ENCODE assay signal across 1 fruit fly cellular context in the genomic region with DNA sequence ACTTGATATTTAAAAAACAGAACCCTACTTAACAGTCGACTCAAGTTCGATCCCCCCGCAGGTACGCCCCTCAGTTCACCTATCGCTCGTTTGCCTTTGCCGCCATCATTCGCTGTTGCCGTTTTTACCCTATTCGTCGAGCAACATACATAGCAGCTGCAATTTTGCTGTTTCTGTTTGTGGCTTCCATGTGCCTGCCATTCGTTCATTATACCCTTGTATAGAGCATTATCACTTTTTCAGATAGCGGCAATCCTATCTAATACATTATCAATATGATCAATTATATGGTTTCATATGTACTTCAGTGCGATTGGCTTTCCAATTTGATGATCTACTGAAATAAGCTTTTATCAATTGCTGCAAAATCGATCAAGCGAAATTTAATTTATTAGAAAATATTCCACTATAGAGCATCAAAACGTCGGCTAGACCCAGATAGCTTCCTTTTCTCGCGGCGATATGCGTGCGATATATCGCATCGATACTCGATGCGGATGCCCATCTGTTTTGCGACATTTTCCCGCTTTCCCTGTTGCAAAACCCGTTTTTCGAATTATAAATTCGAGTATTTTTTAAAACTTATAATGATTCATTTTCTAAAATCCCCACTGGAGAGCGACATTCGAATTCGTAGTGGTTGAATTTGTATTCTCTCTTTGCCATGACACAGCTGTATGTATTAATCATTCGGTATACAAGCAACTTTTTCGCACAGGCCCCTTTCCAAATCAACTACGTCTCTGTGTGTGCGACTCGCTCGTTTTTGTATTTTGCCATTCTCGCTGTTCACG.
A peak's percentile ranks its signal among the peaks of the same experiment; 100 is the strongest.
TF ChIP-seq lines count a peak whose summit lies in the region.

No protein-coding gene starts in this region.

TF ChIP-seq in whole organism, embryonic, 481 proteins besides CTCF, POLR2A, EP300 and RAD21 (continued from another document and continues in another):
- TF ChIP-seq Neu2 (GFP tag; optimal IDR thresholded peaks at IDR 0.05; lab: Kevin White, UChicago; ENCODE audit: borderline replicate concordance) = peak; percentile 42
- peak; percentile 81 for TF ChIP-seq CG34422 (GFP tag; IDR thresholded peaks at IDR 0.05; lab: Robert Waterston, UW)
- peak; percentile 75 for TF ChIP-seq pum (GFP tag; optimal IDR thresholded peaks at IDR 0.05; lab: Kevin White, UChicago)
- TF ChIP-seq CG16815 (GFP tag; optimal IDR thresholded peaks at IDR 0.05; lab: Kevin White, UChicago) = peak; percentile 86
- peak; percentile 74 for TF ChIP-seq CG30431 (GFP tag; optimal IDR thresholded peaks at IDR 0.05; lab: Kevin White, UChicago)
- peak; percentile 87 for TF ChIP-seq Rfx (GFP tag; IDR thresholded peaks at IDR 0.05; lab: Robert Waterston, UW)
- TF ChIP-seq hb (GFP tag; IDR thresholded peaks at IDR 0.05; lab: Robert Waterston, UW; ENCODE audit: partially characterized antibody) = peak; percentile 54; the same call in 1 of the 3 replicates
- TF ChIP-seq CG17186 (GFP tag; optimal IDR thresholded peaks at IDR 0.05; lab: Kevin White, UChicago) = peak; percentile 27
- peak; percentile 53 for TF ChIP-seq CG7987 (GFP tag; optimal IDR thresholded peaks at IDR 0.05; lab: Kevin White, UChicago)
- TF ChIP-seq CG12104 (GFP tag; optimal IDR thresholded peaks at IDR 0.05; lab: Kevin White, UChicago) = peak; percentile 78
- peak; percentile 23 for TF ChIP-seq CG7271 (tag; optimal IDR thresholded peaks at IDR 0.05; lab: Kevin White, UChicago)
- TF ChIP-seq CG9727 (GFP tag; optimal IDR thresholded peaks at IDR 0.05; lab: Kevin White, UChicago) = peak; percentile 91
- peak; percentile 82 for TF ChIP-seq lbe (GFP tag; optimal IDR thresholded peaks at IDR 0.05; lab: Kevin White, UChicago)
- peak; percentile 75 for TF ChIP-seq seq (GFP tag; IDR thresholded peaks at IDR 0.05; lab: Robert Waterston, UW)
- TF ChIP-seq sr (GFP tag; IDR thresholded peaks at IDR 0.05; lab: Robert Waterston, UW) = no peak
- TF ChIP-seq Abd-B (GFP tag; optimal IDR thresholded peaks at IDR 0.05; lab: Kevin White, UChicago) = peak; percentile 89
- peak; percentile 78 for TF ChIP-seq ro (GFP tag; IDR thresholded peaks at IDR 0.05; lab: Robert Waterston, UW)
- peak; percentile 90 for TF ChIP-seq so (GFP tag; IDR thresholded peaks at IDR 0.05; lab: Robert Waterston, UW)
- peak; percentile 69 for TF ChIP-seq CG8359 (GFP tag; optimal IDR thresholded peaks at IDR 0.05; lab: Kevin White, UChicago; ENCODE audit: borderline replicate concordance)
- no peak for TF ChIP-seq ash1 (GFP tag; optimal IDR thresholded peaks at IDR 0.05; lab: Kevin White, UChicago)
- TF ChIP-seq BEAF-32 (GFP tag; optimal IDR thresholded peaks at IDR 0.05; lab: Kevin White, UChicago) = peak; percentile 75
- TF ChIP-seq GATAe (GFP tag; conservative IDR thresholded peaks at IDR 0.05; lab: Robert Waterston, UW) = peak; percentile 60
- peak; percentile 83 for TF ChIP-seq Mad (GFP tag; optimal IDR thresholded peaks at IDR 0.05; lab: Kevin White, UChicago)
- peak; percentile 84; the same call in 2 of the 3 replicates for TF ChIP-seq Dbx (GFP tag; IDR thresholded peaks at IDR 0.05; lab: Robert Waterston, UW)
- TF ChIP-seq h (optimal IDR thresholded peaks at IDR 0.05; lab: Kevin White, UChicago) = no peak
- 0 out of 2 replicates have a peak, but pooled peaks have one; percentile 49 for TF ChIP-seq sim (GFP tag; IDR thresholded peaks at IDR 0.05; lab: Robert Waterston, UW)
- no peak for TF ChIP-seq Lpt (GFP tag; optimal IDR thresholded peaks at IDR 0.05; lab: Kevin White, UChicago)
- TF ChIP-seq Ravus (GFP tag; IDR thresholded peaks at IDR 0.05; lab: Robert Waterston, UW) = peak; percentile 67
- TF ChIP-seq nerfin-1 (tag; optimal IDR thresholded peaks at IDR 0.05; lab: Kevin White, UChicago) = peak; percentile 81
- TF ChIP-seq H2.0 (GFP tag; IDR thresholded peaks at IDR 0.05; lab: Robert Waterston, UW) = peak; percentile 65
- peak; percentile 73 for TF ChIP-seq CG17612 (GFP tag; IDR thresholded peaks at IDR 0.05; lab: Robert Waterston, UW)
- TF ChIP-seq wek (GFP tag; optimal IDR thresholded peaks at IDR 0.05; lab: Kevin White, UChicago) = peak; percentile 67
- TF ChIP-seq zen2 (GFP tag; IDR thresholded peaks at IDR 0.05; lab: Robert Waterston, UW; ENCODE audit: partially characterized antibody) = peak; percentile 63; the same call in 1 of the 3 replicates
- TF ChIP-seq ind (GFP tag; optimal IDR thresholded peaks at IDR 0.05; lab: Kevin White, UChicago) = peak; percentile 87
- peak; percentile 71 for TF ChIP-seq CG11723 (GFP tag; optimal IDR thresholded peaks at IDR 0.05; lab: Kevin White, UChicago)
- TF ChIP-seq dmrt11E (tag; optimal IDR thresholded peaks at IDR 0.05; lab: Kevin White, UChicago) = peak; percentile 91
- peak; percentile 80 for TF ChIP-seq CG33213 (GFP tag; optimal IDR thresholded peaks at IDR 0.05; lab: Kevin White, UChicago)
- TF ChIP-seq CG16813 (GFP tag; IDR thresholded peaks at IDR 0.05; lab: Robert Waterston, UW; ENCODE audit: partially characterized antibody) = peak; percentile 46; the same call in 2 of the 3 replicates
- TF ChIP-seq ato (GFP tag; IDR thresholded peaks at IDR 0.05; lab: Robert Waterston, UW; ENCODE audit: partially characterized antibody) = peak; percentile 34; the same call in 1 of the 2 replicates
- peak; percentile 79 for TF ChIP-seq CG8944 (GFP tag; optimal IDR thresholded peaks at IDR 0.05; lab: Kevin White, UChicago)
- peak; percentile 58; the same call in 2 of the 3 replicates for TF ChIP-seq Optix (GFP tag; IDR thresholded peaks at IDR 0.05; lab: Robert Waterston, UW)
- TF ChIP-seq tna (GFP tag; IDR thresholded peaks at IDR 0.05; lab: Robert Waterston, UW; ENCODE audit: partially characterized antibody) = peak; percentile 29; the same call in 1 of the 2 replicates
- peak; percentile 86 for TF ChIP-seq CG1603 (tag; optimal IDR thresholded peaks at IDR 0.05; lab: Kevin White, UChicago)
- TF ChIP-seq nau (GFP tag; optimal IDR thresholded peaks at IDR 0.05; lab: Kevin White, UChicago) = peak; percentile 74
- peak; percentile 58; the same call in 1 of the 3 replicates for TF ChIP-seq Opbp (GFP tag; IDR thresholded peaks at IDR 0.05; lab: Robert Waterston, UW; ENCODE audit: partially characterized antibody)
- TF ChIP-seq caup (GFP tag; optimal IDR thresholded peaks at IDR 0.05; lab: Kevin White, UChicago; ENCODE audit: severe bottlenecking) = peak; percentile 86
- TF ChIP-seq Meics (GFP tag; optimal IDR thresholded peaks at IDR 0.05; lab: Kevin White, UChicago) = peak; percentile 93
- TF ChIP-seq CG15696 (tag; optimal IDR thresholded peaks at IDR 0.05; lab: Kevin White, UChicago) = peak; percentile 87
- peak; percentile 86 for TF ChIP-seq al (GFP tag; IDR thresholded peaks at IDR 0.05; lab: Robert Waterston, UW)
- TF ChIP-seq zen (tag; optimal IDR thresholded peaks at IDR 0.05; lab: Kevin White, UChicago) = peak; percentile 85
- peak; percentile 79 for TF ChIP-seq kay (GFP tag; optimal IDR thresholded peaks at IDR 0.05; lab: Kevin White, UChicago)
- peak; percentile 89 for TF ChIP-seq Ptx1 (GFP tag; IDR thresholded peaks at IDR 0.05; lab: Robert Waterston, UW)
- peak; percentile 64; the same call in 3 of the 4 replicates for TF ChIP-seq Gug (GFP tag; IDR thresholded peaks at IDR 0.05; lab: Robert Waterston, UW)
- TF ChIP-seq fd64A (GFP tag; optimal IDR thresholded peaks at IDR 0.05; lab: Kevin White, UChicago) = peak; percentile 72
- TF ChIP-seq CG3163 (GFP tag; optimal IDR thresholded peaks at IDR 0.05; lab: Kevin White, UChicago) = peak; percentile 67
- TF ChIP-seq fd102C (GFP tag; optimal IDR thresholded peaks at IDR 0.05; lab: Kevin White, UChicago) = no peak
- peak; percentile 75 for TF ChIP-seq CG11560 (tag; IDR thresholded peaks at IDR 0.05; lab: Robert Waterston, UW)
- TF ChIP-seq crc (GFP tag; optimal IDR thresholded peaks at IDR 0.05; lab: Kevin White, UChicago) = peak; percentile 71
- peak; percentile 72 for TF ChIP-seq ttk (GFP tag; IDR thresholded peaks at IDR 0.05; lab: Robert Waterston, UW)
- TF ChIP-seq ERR (GFP tag; optimal IDR thresholded peaks at IDR 0.05; lab: Kevin White, UChicago) = peak; percentile 84
- no peak for TF ChIP-seq Nf-YA (GFP tag; IDR thresholded peaks at IDR 0.05; lab: Robert Waterston, UW)
- peak; percentile 37; the same call in 2 of the 3 replicates for TF ChIP-seq H15 (GFP tag; IDR thresholded peaks at IDR 0.05; lab: Robert Waterston, UW)
- TF ChIP-seq CG31388 (GFP tag; optimal IDR thresholded peaks at IDR 0.05; lab: Kevin White, UChicago) = peak; percentile 82
- TF ChIP-seq CG18764 (GFP tag; optimal IDR thresholded peaks at IDR 0.05; lab: Kevin White, UChicago) = peak; percentile 50
- 0 out of 2 replicates have a peak, but pooled peaks have one; percentile 28 for TF ChIP-seq inv (GFP tag; IDR thresholded peaks at IDR 0.05; lab: Robert Waterston, UW; ENCODE audit: partially characterized antibody)
- TF ChIP-seq HLH4C (GFP tag; IDR thresholded peaks at IDR 0.05; lab: Robert Waterston, UW; ENCODE audit: partially characterized antibody) = no peak; the same call in 2 of the 3 replicates
- peak; percentile 68 for TF ChIP-seq CG11456 (GFP tag; IDR thresholded peaks at IDR 0.05; lab: Robert Waterston, UW)
- TF ChIP-seq Scr (GFP tag; IDR thresholded peaks at IDR 0.05; lab: Robert Waterston, UW; ENCODE audit: partially characterized antibody) = peak; percentile 77
- TF ChIP-seq abd-A (tag; optimal IDR thresholded peaks at IDR 0.05; lab: Kevin White, UChicago) = peak; percentile 18
- peak; percentile 58 for TF ChIP-seq CG13894 (tag; optimal IDR thresholded peaks at IDR 0.05; lab: Kevin White, UChicago)
- TF ChIP-seq eyg (GFP tag; optimal IDR thresholded peaks at IDR 0.05; lab: Kevin White, UChicago) = peak; percentile 79
- peak; percentile 41 for TF ChIP-seq Sry-δ (GFP tag; optimal IDR thresholded peaks at IDR 0.05; lab: Kevin White, UChicago)
- 0 out of 2 replicates have a peak, but pooled peaks have one; percentile 3 for TF ChIP-seq CG16779 (GFP tag; IDR thresholded peaks at IDR 0.05; lab: Robert Waterston, UW)
- TF ChIP-seq CG30020 (tag; optimal IDR thresholded peaks at IDR 0.05; lab: Kevin White, UChicago) = peak; percentile 63
- peak; percentile 79 for TF ChIP-seq D19B (GFP tag; optimal IDR thresholded peaks at IDR 0.05; lab: Kevin White, UChicago)
- peak; percentile 43 for TF ChIP-seq CG4282 (GFP tag; optimal IDR thresholded peaks at IDR 0.05; lab: Kevin White, UChicago)
- peak; percentile 81 for TF ChIP-seq CG10267 (tag; optimal IDR thresholded peaks at IDR 0.05; lab: Kevin White, UChicago)
- TF ChIP-seq sens-2 (GFP tag; IDR thresholded peaks at IDR 0.05; lab: Robert Waterston, UW) = peak; percentile 34; the same call in 1 of the 2 replicates
- TF ChIP-seq CG18619 (GFP tag; optimal IDR thresholded peaks at IDR 0.05; lab: Kevin White, UChicago) = peak; percentile 89
- no peak for TF ChIP-seq CG1024 (GFP tag; IDR thresholded peaks at IDR 0.05; lab: Robert Waterston, UW)
- TF ChIP-seq Dek (tag; optimal IDR thresholded peaks at IDR 0.05; lab: Kevin White, UChicago) = peak; percentile 81
- TF ChIP-seq CG12942 (GFP tag; optimal IDR thresholded peaks at IDR 0.05; lab: Kevin White, UChicago) = peak; percentile 82
- TF ChIP-seq Dp (GFP tag; optimal IDR thresholded peaks at IDR 0.05; lab: Kevin White, UChicago) = no peak
- TF ChIP-seq CG4730 (GFP tag; IDR thresholded peaks at IDR 0.05; lab: Robert Waterston, UW) = peak; percentile 70
- TF ChIP-seq Bgb (GFP tag; IDR thresholded peaks at IDR 0.05; lab: Robert Waterston, UW; ENCODE audit: partially characterized antibody) = peak; percentile 51
- peak; percentile 84 for TF ChIP-seq CG11695 (GFP tag; IDR thresholded peaks at IDR 0.05; lab: Robert Waterston, UW)
- peak; percentile 83 for TF ChIP-seq Six4 (GFP tag; optimal IDR thresholded peaks at IDR 0.05; lab: Kevin White, UChicago)
- TF ChIP-seq CG43689 (GFP tag; IDR thresholded peaks at IDR 0.05; lab: Robert Waterston, UW) = no peak
- TF ChIP-seq CG2889 (GFP tag; IDR thresholded peaks at IDR 0.05; lab: Robert Waterston, UW) = peak; percentile 82; the same call in 2 of the 3 replicates
- TF ChIP-seq sug (tag; optimal IDR thresholded peaks at IDR 0.05; lab: Kevin White, UChicago) = peak; percentile 82
- TF ChIP-seq gem (tag; optimal IDR thresholded peaks at IDR 0.05; lab: Kevin White, UChicago) = peak; percentile 93
- TF ChIP-seq Elba2 (GFP tag; optimal IDR thresholded peaks at IDR 0.05; lab: Kevin White, UChicago) = no peak
- peak; percentile 87 for TF ChIP-seq unpg (GFP tag; optimal IDR thresholded peaks at IDR 0.05; lab: Kevin White, UChicago)
- peak; percentile 69 for TF ChIP-seq trh (GFP tag; optimal IDR thresholded peaks at IDR 0.05; lab: Kevin White, UChicago)
- peak; percentile 70 for TF ChIP-seq wor (GFP tag; IDR thresholded peaks at IDR 0.05; lab: Robert Waterston, UW)
- peak; percentile 83 for TF ChIP-seq zfh2 (GFP tag; optimal IDR thresholded peaks at IDR 0.05; lab: Kevin White, UChicago)
- peak; percentile 78 for TF ChIP-seq CG1647 (GFP tag; optimal IDR thresholded peaks at IDR 0.05; lab: Kevin White, UChicago)
- no peak for TF ChIP-seq prd (optimal IDR thresholded peaks at IDR 0.05; lab: Kevin White, UChicago)
- peak; percentile 90 for TF ChIP-seq prd (GFP tag; IDR thresholded peaks at IDR 0.05; lab: Robert Waterston, UW)
- peak; percentile 71 for TF ChIP-seq CG14441 (GFP tag; IDR thresholded peaks at IDR 0.05; lab: Robert Waterston, UW)
- TF ChIP-seq sna (GFP tag; IDR thresholded peaks at IDR 0.05; lab: Robert Waterston, UW; ENCODE audit: partially characterized antibody) = peak; percentile 68; the same call in 1 of the 2 replicates
- TF ChIP-seq CG14014 (GFP tag; IDR thresholded peaks at IDR 0.05; lab: Robert Waterston, UW) = peak; percentile 58
- peak; percentile 75 for TF ChIP-seq cwo (GFP tag; optimal IDR thresholded peaks at IDR 0.05; lab: Kevin White, UChicago)
- peak; percentile 61 for TF ChIP-seq gcm2 (GFP tag; optimal IDR thresholded peaks at IDR 0.05; lab: Kevin White, UChicago)
- TF ChIP-seq CG4328 (GFP tag; optimal IDR thresholded peaks at IDR 0.05; lab: Kevin White, UChicago) = peak; percentile 76
- TF ChIP-seq dimm (GFP tag; IDR thresholded peaks at IDR 0.05; lab: Robert Waterston, UW) = no peak
- peak; percentile 85 for TF ChIP-seq Drgx (GFP tag; IDR thresholded peaks at IDR 0.05; lab: Robert Waterston, UW)
- TF ChIP-seq Blimp-1 (GFP tag; optimal IDR thresholded peaks at IDR 0.05; lab: Kevin White, UChicago) = peak; percentile 81
- TF ChIP-seq CG9215 (GFP tag; IDR thresholded peaks at IDR 0.05; lab: Robert Waterston, UW) = peak; percentile 88
- TF ChIP-seq CG1832 (GFP tag; optimal IDR thresholded peaks at IDR 0.05; lab: Kevin White, UChicago) = no peak
- TF ChIP-seq jumu (GFP tag; optimal IDR thresholded peaks at IDR 0.05; lab: Kevin White, UChicago) = peak; percentile 72
- peak; percentile 89 for TF ChIP-seq CG18599 (GFP tag; optimal IDR thresholded peaks at IDR 0.05; lab: Kevin White, UChicago)
- TF ChIP-seq exex (tag; optimal IDR thresholded peaks at IDR 0.05; lab: Kevin White, UChicago) = peak; percentile 68
- no peak for TF ChIP-seq Sry-β (GFP tag; optimal IDR thresholded peaks at IDR 0.05; lab: Kevin White, UChicago)
- peak; percentile 82 for TF ChIP-seq danr (GFP tag; IDR thresholded peaks at IDR 0.05; lab: Robert Waterston, UW)
